Worm (Caenorhabditis elegans): ENCODE data around the gene nhr-41.

- no peak for TF ChIP-seq mdl-1 (tag; optimal IDR thresholded peaks at IDR 0.05)
- TF ChIP-seq ama-1 (optimal IDR thresholded peaks at IDR 0.05): no peak
- TF ChIP-seq hlh-11 (tag; optimal IDR thresholded peaks at IDR 0.05): no peak
Observed at ce11 chrIV:1394077-1394476, 8.1 kb downstream of the nhr-41 start.

All from whole organism, L4 larva.